Fruit fly (Drosophila melanogaster): ENCODE data around the gene CG31522.
A peak's percentile ranks its signal among the peaks of the same experiment; 100 is the strongest.

Gene CG31522

DNA sequence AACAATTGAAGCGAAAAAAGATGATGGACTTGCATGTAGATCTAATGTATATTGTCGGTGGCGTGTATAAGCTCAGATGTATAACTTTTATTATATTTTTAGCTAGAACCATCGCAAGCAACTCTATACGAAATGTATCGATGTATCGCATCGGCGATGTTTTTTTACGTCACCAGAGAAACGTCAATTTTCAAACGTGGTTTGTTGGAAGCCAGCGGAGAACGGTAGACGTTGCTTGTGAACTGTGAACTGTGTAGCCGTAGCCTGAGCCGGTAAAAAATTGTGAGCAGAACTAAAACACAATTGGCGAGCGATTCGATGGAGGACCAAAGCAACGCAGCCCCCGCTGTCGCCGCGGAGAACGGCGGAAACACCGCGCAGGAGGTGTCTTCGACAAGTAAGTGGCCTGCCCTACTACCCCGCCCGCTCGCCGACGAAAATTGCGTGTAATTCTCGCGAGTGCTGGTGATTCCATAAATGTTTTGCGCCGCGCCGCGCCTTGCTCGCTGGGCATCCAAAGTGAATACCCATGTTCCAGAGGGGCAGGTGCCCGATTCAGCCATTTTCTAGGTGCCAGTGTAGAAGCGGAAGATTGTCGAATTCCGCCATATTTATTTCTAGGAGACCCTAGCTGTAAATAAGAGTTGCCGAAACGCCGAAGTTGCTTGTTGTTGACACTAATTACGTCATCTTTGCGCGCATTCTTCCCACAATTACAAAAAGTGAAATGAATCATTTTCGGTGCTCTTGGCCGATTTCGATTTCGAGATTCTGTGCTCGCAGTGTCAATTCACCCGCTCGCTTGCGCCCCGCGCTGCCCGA lies 59.6 kb downstream of the CG31522 start, which contains the start of gene lost (continued):
- TF ChIP-seq CG18476 (GFP tag; optimal IDR thresholded peaks at IDR 0.05) (no peak), bab2 (GFP tag; optimal IDR thresholded peaks at IDR 0.05) (peak; percentile 0), sens-2 (GFP tag; IDR thresholded peaks at IDR 0.05) (no peak), ap (GFP tag; IDR thresholded peaks at IDR 0.05) (no peak), CG12071 (GFP tag; optimal IDR thresholded peaks at IDR 0.05) (no peak), Mad (GFP tag; optimal IDR thresholded peaks at IDR 0.05) (no peak), CG13296 (GFP tag; optimal IDR thresholded peaks at IDR 0.05) (peak; percentile 39), Hmx (GFP tag; optimal IDR thresholded peaks at IDR 0.05) (no peak), Drgx (GFP tag; IDR thresholded peaks at IDR 0.05) (no peak), chif (GFP tag; optimal IDR thresholded peaks at IDR 0.05) (no peak), CG33213 (GFP tag; optimal IDR thresholded peaks at IDR 0.05) (peak; percentile 39), CG11560 (tag; IDR thresholded peaks at IDR 0.05) (no peak), Adf1 (GFP tag; IDR thresholded peaks at IDR 0.05) (peak; percentile 43), ro (GFP tag; IDR thresholded peaks at IDR 0.05) (no peak), CG4730 (GFP tag; IDR thresholded peaks at IDR 0.05) (no peak), Ravus (GFP tag; IDR thresholded peaks at IDR 0.05) (no peak), CG31441 (GFP tag; IDR thresholded peaks at IDR 0.05) (peak; percentile 34; the same call in 1 of the 2 replicates), knrl (GFP tag; IDR thresholded peaks at IDR 0.05; ENCODE audit: partially characterized antibody) (peak; percentile 99), TFAM (GFP tag; optimal IDR thresholded peaks at IDR 0.05) (no peak), pita (GFP tag; optimal IDR thresholded peaks at IDR 0.05) (no peak), vvl (GFP tag; IDR thresholded peaks at IDR 0.05) (peak; percentile 56), Gsc (GFP tag; IDR thresholded peaks at IDR 0.05) (no peak), CG7963 (GFP tag; IDR thresholded peaks at IDR 0.05; ENCODE audit: partially characterized antibody) (peak; percentile 97), ranshi (GFP tag; IDR thresholded peaks at IDR 0.05) (no peak), lov (optimal IDR thresholded peaks at IDR 0.05) (no peak), lov (GFP tag; IDR thresholded peaks at IDR 0.05) (no peak), Atf-2 (GFP tag; optimal IDR thresholded peaks at IDR 0.05) (no peak), chm (GFP tag; IDR thresholded peaks at IDR 0.05) (no peak), CG2712 (tag; optimal IDR thresholded peaks at IDR 0.05) (peak; percentile 62), CG17361 (GFP tag; IDR thresholded peaks at IDR 0.05) (peak; percentile 35; the same call in 1 of the 3 replicates), Neu2 (GFP tag; optimal IDR thresholded peaks at IDR 0.05; ENCODE audit: borderline replicate concordance) (no peak), CG6654 (GFP tag; optimal IDR thresholded peaks at IDR 0.05) (no peak), gro (GFP tag; optimal IDR thresholded peaks at IDR 0.05) (no peak), sisA (GFP tag; IDR thresholded peaks at IDR 0.05) (no peak), tx (GFP tag; optimal IDR thresholded peaks at IDR 0.05) (no peak), lbe (GFP tag; optimal IDR thresholded peaks at IDR 0.05) (peak; percentile 61), PHDP (tag; optimal IDR thresholded peaks at IDR 0.05) (peak; percentile 33), CG13894 (tag; optimal IDR thresholded peaks at IDR 0.05) (peak; percentile 61), twi (tag; optimal IDR thresholded peaks at IDR 0.05) (no peak), Myb (GFP tag; optimal IDR thresholded peaks at IDR 0.05) (peak; percentile 47), cg (GFP tag; optimal IDR thresholded peaks at IDR 0.05) (no peak), ham (GFP tag; IDR thresholded peaks at IDR 0.05) (no peak), vnd (GFP tag; IDR thresholded peaks at IDR 0.05; ENCODE audit: partially characterized antibody) (peak; percentile 99), sna (GFP tag; IDR thresholded peaks at IDR 0.05; ENCODE audit: partially characterized antibody) (peak; percentile 95), nerfin-2 (GFP tag; IDR thresholded peaks at IDR 0.05; ENCODE audit: partially characterized antibody) (peak; percentile 97), Doc2 (GFP tag; IDR thresholded peaks at IDR 0.05) (no peak), CG4404 (GFP tag; IDR thresholded peaks at IDR 0.05) (no peak), CG9932 (GFP tag; IDR thresholded peaks at IDR 0.05) (peak; percentile 81), phol (tag; optimal IDR thresholded peaks at IDR 0.05) (peak; percentile 86), CG10209 (GFP tag; optimal IDR thresholded peaks at IDR 0.05) (no peak), CG3726 (GFP tag; IDR thresholded peaks at IDR 0.05) (no peak)
